Worm (Caenorhabditis elegans): Measurements from ENCODE around the gene C37C3.2.

DNA sequence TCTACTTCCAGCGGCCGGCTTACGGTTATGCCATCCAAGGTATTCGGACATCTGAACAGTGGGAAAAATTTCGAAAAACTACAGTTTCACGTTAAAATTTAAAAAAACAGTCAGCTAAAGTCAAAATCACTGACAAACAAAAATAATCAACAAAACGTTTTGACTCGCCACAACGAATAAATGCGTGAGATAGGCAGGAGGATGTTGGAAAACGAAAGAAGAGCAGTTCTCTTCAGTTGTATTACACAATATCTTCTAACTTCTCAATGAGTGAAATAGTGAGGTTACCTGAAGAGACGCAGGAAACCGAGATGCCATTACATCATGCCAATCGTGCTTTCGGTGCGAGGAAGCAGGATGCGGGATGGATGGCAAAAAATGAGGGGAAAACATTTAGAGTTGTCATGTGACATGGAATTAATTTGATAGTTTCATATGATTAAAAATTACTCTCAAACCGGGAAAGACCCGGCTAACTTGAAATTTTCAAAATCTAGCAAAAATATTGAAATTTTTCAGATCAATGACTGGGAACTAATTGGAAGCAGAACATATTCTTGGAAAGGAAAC lies 38.2 kb downstream of the C37C3.2 start, which contains the start of gene F40A3.6:
- TF ChIP-seq dao-5 (tag; optimal IDR thresholded peaks at IDR 0.05) (no peak), him-1 (tag; optimal IDR thresholded peaks at IDR 0.05) (no peak), W03F9.2 (tag; optimal IDR thresholded peaks at IDR 0.05) (no peak)
